Worm (Caenorhabditis elegans): ENCODE data around the gene gmpr-1.

gmpr-1 gene

ce11 chrV:4322706-4323105, 48.5 kb downstream of the gmpr-1 start, which contains the start of gene R02D1.2:
TSS of gene R02D1.2 (minus strand) at chrV:4322806.
- TF ChIP-seq mab-9 (GFP tag; IDR thresholded peaks at IDR 0.05) (no peak), zag-1 (tag; optimal IDR thresholded peaks at IDR 0.05) (no peak), Y116A8C.19 (tag; optimal IDR thresholded peaks at IDR 0.05; ENCODE audit: borderline replicate concordance) (no peak), fkh-8 (tag; optimal IDR thresholded peaks at IDR 0.05) (no peak), C04F5.9 (tag; optimal IDR thresholded peaks at IDR 0.05) (no peak), lsy-2 (tag; optimal IDR thresholded peaks at IDR 0.05) (no peak), F16B12.6 (tag; optimal IDR thresholded peaks at IDR 0.05) (no peak)

- peak; percentile 38 for TF ChIP-seq fkh-8 (tag; optimal IDR thresholded peaks at IDR 0.05)
- no peak for TF ChIP-seq fkh-4 (tag; optimal IDR thresholded peaks at IDR 0.05; ENCODE audit: borderline replicate concordance)
- peak; percentile 8 for TF ChIP-seq nhr-20 (tag; optimal IDR thresholded peaks at IDR 0.05)
- no peak for TF ChIP-seq aly-2 (tag; optimal IDR thresholded peaks at IDR 0.05)
- no peak for TF ChIP-seq isw-1 (GFP tag; IDR thresholded peaks at IDR 0.05)
- TF ChIP-seq rnt-1 (tag; optimal IDR thresholded peaks at IDR 0.05) = no peak
Observed at ce11 chrV:4319867-4320266, 51.3 kb downstream of the gmpr-1 start, which contains the start of gene ZC132.9. TSS of gene ZC132.9 (minus strand) at chrV:4319967.
